Worm (Caenorhabditis elegans) whole organism, L1 larva: ENCODE data around the gene K03B4.8.

Source experiments
- ama-1 ChIP-seq: fragments of 150-350 bp; optimal IDR thresholded peaks from 2 replicates; lab custom pipeline; 2014
- dpl-1 ChIP-seq, 3 experiments: fragments of 150-350 bp in 2 of 3; sonication (generic microtip) in 1 of 3; optimal IDR thresholded peaks; 2 replicates each; lab custom pipeline; 2014 to 2017; ENCODE audit warnings: missing biosample characterization in 3 of 3, missing genetic modification characterization in 3 of 3, missing genetic modification reagents in 3 of 3
- efl-1 ChIP-seq, 4 experiments: fragments of 150-350 bp; optimal IDR thresholded peaks in 3 of 4; peaks in 1 of 4; 1 replicate in 1 of 4; 2 replicates in 3 of 4; lab custom pipeline; 2014; ENCODE audit warnings: missing biosample characterization in 2 of 4, missing genetic modification characterization in 2 of 4, missing genetic modification reagents in 2 of 4
- ets-5 ChIP-seq: fragments of 200-800 bp; sonication (Bioruptor generic); IDR thresholded peaks from 2 replicates; pipeline ENCODE4 v1.3.6; 2022; ENCODE audit warnings: missing genetic modification characterization, missing compliant biosample characterization
- fkh-10 ChIP-seq: sonication (generic microtip); optimal IDR thresholded peaks from 2 replicates; lab custom pipeline; 2017; ENCODE audit warnings: missing biosample characterization, missing genetic modification reagents, missing genetic modification characterization
- fos-1 ChIP-seq: fragments of 150-350 bp; optimal IDR thresholded peaks from 2 replicates; lab custom pipeline; 2014; ENCODE audit warnings: missing biosample characterization, missing genetic modification characterization
- lin-13 ChIP-seq: fragments of 150-350 bp; optimal IDR thresholded peaks from 2 replicates; lab custom pipeline; 2014; ENCODE audit warnings: missing biosample characterization, missing genetic modification reagents, missing genetic modification characterization
- lin-39 ChIP-seq: fragments of 150-350 bp; optimal IDR thresholded peaks from 2 replicates; lab custom pipeline; 2014; ENCODE audit warnings: missing biosample characterization, missing genetic modification reagents, missing genetic modification characterization
- lir-3 ChIP-seq: sonication (generic microtip); optimal IDR thresholded peaks from 2 replicates; lab custom pipeline; 2016; ENCODE audit warnings: mild to moderate bottlenecking, missing genetic modification characterization, moderate library complexity, missing compliant biosample characterization; ENCODE audit not compliant: poor library complexity
- lsy-2 ChIP-seq, 2 experiments: fragments of 150-350 bp; optimal IDR thresholded peaks; 2 replicates each; lab custom pipeline; 2014; ENCODE audit warnings: missing biosample characterization in 2 of 2, missing genetic modification characterization in 2 of 2
- pqm-1 ChIP-seq: sonication (generic microtip); optimal IDR thresholded peaks from 3 replicates; lab custom pipeline; 2017; ENCODE audit warnings: missing biosample characterization, missing genetic modification characterization
- snpc-4 ChIP-seq: fragments of 150-350 bp; optimal IDR thresholded peaks from 2 replicates; lab custom pipeline; 2014; ENCODE audit warnings: missing biosample characterization, missing genetic modification characterization
- snu-23 ChIP-seq: sonication (generic microtip); optimal IDR thresholded peaks from 2 replicates; lab custom pipeline; 2016; ENCODE audit warnings: missing genetic modification characterization, missing compliant biosample characterization
- sptf-1 ChIP-seq: fragments of 150-350 bp; optimal IDR thresholded peaks from 2 replicates; lab custom pipeline; 2014; ENCODE audit warnings: missing biosample characterization, missing genetic modification characterization
- swsn-7 ChIP-seq: sonication (generic microtip); optimal IDR thresholded peaks from 2 replicates; lab custom pipeline; 2016; ENCODE audit warnings: missing genetic modification characterization, missing compliant biosample characterization
- unc-98 ChIP-seq: fragments of 200-800 bp; sonication (Bioruptor generic); IDR thresholded peaks from 2 replicates; pipeline ENCODE4 v1.3.6; 2022; ENCODE audit warnings: missing genetic modification characterization, missing compliant biosample characterization
- vab-15 ChIP-seq: sonication (generic microtip); optimal IDR thresholded peaks from 2 replicates; lab custom pipeline; 2017; ENCODE audit warnings: missing genotype, mild to moderate bottlenecking, missing genetic modification characterization, missing compliant biosample characterization
- zip-4 ChIP-seq: fragments of 200-800 bp; sonication (Bioruptor generic); optimal IDR thresholded peaks from 2 replicates; lab custom pipeline; 2018; ENCODE audit warnings: mild to moderate bottlenecking, missing genetic modification characterization, moderate library complexity, missing compliant biosample characterization
- ztf-4 ChIP-seq: fragments of 150-350 bp; optimal IDR thresholded peaks from 2 replicates; lab custom pipeline; 2014; ENCODE audit warnings: missing biosample characterization, missing genetic modification characterization

The K03B4.8 gene

DNA sequence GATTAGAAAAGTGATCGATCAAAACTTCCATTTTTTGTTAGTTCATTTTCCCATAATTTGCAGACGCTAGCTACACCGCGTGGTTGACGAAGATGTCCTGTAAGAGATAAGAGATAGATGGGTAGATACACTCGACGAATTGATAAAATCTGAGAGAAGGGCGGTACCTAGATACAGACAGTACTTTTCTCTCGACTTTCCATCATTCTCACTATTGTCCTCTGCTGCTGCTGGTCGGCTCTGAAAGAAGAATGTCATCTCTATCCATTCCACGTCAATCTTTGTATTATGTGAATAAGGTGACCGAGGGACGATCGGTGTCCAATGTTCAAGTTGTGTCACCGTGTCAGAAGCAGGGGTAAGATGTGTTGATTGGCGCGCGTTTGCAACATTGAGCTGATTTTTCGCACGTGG, 45.9 kb downstream of the K03B4.8 start, which contains the start of gene pmt-2 (continued):
- TF ChIP-seq ama-1 (no peak), lir-3 (tag; lab: Kevin White, UChicago) (no peak), snu-23 (GFP tag; lab: Kevin White, UChicago) (peak; percentile 54), lsy-2 (tag; optimal IDR thresholded peaks at IDR 0.05; lab: Kevin White, UChicago) (peak in 1 of 2 experiments; percentile 29), vab-15 (tag; lab: Kevin White, UChicago) (no peak), ztf-4 (no peak), sptf-1 (tag; lab: Kevin White, UChicago) (no peak), zip-4 (no peak), ets-5 (GFP tag; lab: Robert Waterston, UW) (no peak), swsn-7 (no peak), fos-1 (tag; lab: Kevin White, UChicago) (no peak), lin-39 (no peak), lin-13 (GFP tag; lab: Kevin White, UChicago) (no peak)

DNA sequence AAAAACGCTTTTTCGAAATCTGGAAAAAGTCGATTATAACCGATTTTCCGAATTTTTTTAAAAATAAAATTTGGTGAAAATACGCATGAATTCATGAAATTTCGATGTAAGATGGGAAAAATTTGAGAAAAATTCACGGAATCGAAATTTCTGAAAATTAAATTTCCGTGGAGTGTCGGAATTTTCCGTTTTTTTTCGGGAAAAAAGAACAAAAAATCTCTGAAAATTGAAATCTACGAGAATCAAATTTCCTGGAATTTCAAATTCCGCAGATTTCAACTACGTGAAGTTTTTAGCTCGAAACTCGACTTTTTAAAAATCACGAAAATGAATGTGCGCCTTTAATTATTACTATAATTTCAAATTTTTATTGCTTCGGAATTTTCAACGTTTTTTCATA, 48.1 kb downstream of the K03B4.8 start:
- TF ChIP-seq snpc-4 (no peak), unc-98 (GFP tag; lab: Robert Waterston, UW) (no peak), fkh-10 (peak; percentile 54)
- TF ChIP-seq, all 84 proteins: peak for 1

DNA sequence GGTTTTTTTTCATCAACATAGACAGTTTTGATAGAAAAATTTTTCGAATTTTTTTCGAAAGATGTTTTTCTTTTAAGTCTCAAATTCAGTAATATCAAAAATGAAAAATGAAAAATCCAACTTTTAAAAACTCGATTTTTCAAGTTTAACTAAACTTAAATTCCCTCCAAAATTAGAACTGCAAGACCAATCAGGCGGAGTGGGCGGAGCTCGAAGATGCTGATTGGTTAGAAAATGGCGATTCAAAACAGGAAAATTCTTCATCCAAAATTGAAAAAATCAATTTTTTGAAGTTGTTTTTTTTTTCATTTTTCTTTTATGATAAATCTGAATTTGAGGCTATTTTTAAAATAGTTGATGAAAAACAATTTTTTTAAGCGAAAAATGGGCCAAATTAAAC, 49.7 kb downstream of the K03B4.8 start:
- TF ChIP-seq pqm-1: no peak
- TF ChIP-seq dpl-1 (GFP tag; optimal IDR thresholded peaks at IDR 0.05; lab: Kevin White, UChicago): peak in 1 of 3 experiments; percentile 18
- TF ChIP-seq efl-1 (optimal IDR thresholded peaks at IDR 0.05; lab: Kevin White, UChicago): peak in 1 of 2 experiments; percentile 15
- peak in 1 of 2 experiments; percentile 27 for TF ChIP-seq efl-1 (GFP tag; optimal IDR thresholded peaks at IDR 0.05 in 1 of 2; lab: Kevin White, UChicago)
